Worm (Caenorhabditis elegans) whole organism, L2 larva: ENCODE data around the gene trim-21.

Experiments
- skn-1 ChIP-seq: sonication (generic microtip); optimal IDR thresholded peaks from 2 replicates; lab custom pipeline; 2017; ENCODE audit warnings: missing biosample characterization, missing genetic modification characterization
- snpc-4 ChIP-seq: fragments of 150-350 bp; optimal IDR thresholded peaks from 2 replicates; lab custom pipeline; 2014; ENCODE audit warnings: missing biosample characterization, missing genetic modification characterization
- unc-62 ChIP-seq: fragments of 150-350 bp; optimal IDR thresholded peaks from 2 replicates; lab custom pipeline; 2014; ENCODE audit warnings: missing biosample characterization, missing genetic modification reagents, missing genetic modification characterization

DNA sequence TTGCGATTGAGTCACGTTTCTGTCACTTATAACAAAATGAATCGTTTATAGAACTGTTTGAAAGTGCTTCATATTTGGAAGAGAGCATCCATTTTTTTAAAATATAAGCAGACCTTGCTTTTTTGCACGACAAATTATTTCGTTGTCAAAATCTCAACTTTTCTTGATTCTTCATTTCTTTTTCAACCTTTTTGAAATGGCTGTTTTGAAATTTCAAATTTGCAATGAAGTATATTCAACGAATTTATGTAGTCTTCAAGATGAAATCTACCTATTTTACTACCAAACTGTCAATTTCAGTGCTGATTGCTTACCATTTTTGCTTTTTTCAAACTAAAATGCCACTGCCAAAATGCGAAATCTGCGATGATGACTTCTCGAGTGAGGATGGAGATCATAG lies 5.9 kb downstream of the trim-21 start, which contains the start of gene B0281.3:
- TF ChIP-seq unc-62 (GFP tag; lab: Kevin White, UChicago) (no peak), skn-1 (tag; lab: Kevin White, UChicago) (no peak), snpc-4 (tag; lab: Kevin White, UChicago) (no peak)
